Worm (Caenorhabditis elegans): ENCODE results near the gene C04B4.4.

Gene C04B4.4

DNA sequence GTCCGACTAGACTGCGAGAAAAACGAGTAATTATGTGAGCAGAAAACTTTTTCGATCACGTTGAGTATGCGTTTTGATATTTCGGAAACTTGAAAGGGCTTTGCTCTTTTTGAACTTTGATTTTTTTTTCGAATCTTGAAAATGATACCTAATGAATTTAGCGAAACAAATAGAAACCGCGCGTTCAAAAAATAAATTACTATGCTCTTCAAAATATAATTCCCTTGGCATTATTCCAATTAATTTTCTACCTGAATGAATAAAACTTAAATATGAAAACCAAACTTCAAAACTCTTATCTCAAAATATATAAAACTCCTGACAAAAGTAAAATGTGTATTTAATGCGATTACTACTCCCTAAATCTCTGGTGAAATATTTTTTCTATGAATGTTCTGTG lies 24.6 kb downstream of the C04B4.4 start, which contains the start of gene xtr-2:
TSS of gene xtr-2 (plus strand) at position 301 of the 400 bp plus-strand sequence.
- TF ChIP-seq unc-62 (GFP tag; optimal IDR thresholded peaks at IDR 0.05) (no peak), lin-32 (GFP tag; optimal IDR thresholded peaks at IDR 0.05) (no peak), mep-1 (tag; optimal IDR thresholded peaks at IDR 0.05) (no peak), ham-2 (GFP tag; optimal IDR thresholded peaks at IDR 0.05) (no peak), nhr-76 (tag; optimal IDR thresholded peaks at IDR 0.05) (no peak), ztf-11 (tag; optimal IDR thresholded peaks at IDR 0.05) (no peak), lin-13 (tag; optimal IDR thresholded peaks at IDR 0.05) (no peak), blmp-1 (tag; optimal IDR thresholded peaks at IDR 0.05) (no peak), hlh-1 (tag; optimal IDR thresholded peaks at IDR 0.05) (no peak), mls-2 (tag; optimal IDR thresholded peaks at IDR 0.05) (no peak)

DNA sequence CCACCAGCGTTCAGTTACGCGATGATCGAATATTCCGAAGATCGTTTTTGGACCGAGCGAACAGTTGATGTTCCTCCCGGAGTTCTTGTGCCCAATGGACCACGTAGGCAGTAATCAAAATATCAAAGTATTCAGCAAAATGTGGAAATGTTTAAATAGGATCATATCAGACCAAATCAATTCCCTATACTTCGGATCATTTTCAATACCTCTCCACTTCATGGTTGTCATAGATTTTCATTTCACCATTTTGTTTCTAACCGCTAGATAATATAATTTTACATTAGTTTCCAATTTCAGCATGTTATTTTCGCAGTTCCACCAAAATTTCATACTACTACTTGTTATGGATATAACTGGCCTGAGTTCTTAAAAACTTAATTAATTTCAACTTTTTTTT lies 26.9 kb downstream of the C04B4.4 start:
- TF ChIP-seq flh-1 (GFP tag; optimal IDR thresholded peaks at IDR 0.05) (no peak), snpc-4 (tag; optimal IDR thresholded peaks at IDR 0.05) (no peak), zip-8 (tag; optimal IDR thresholded peaks at IDR 0.05) (no peak), hlh-1 (tag; optimal IDR thresholded peaks at IDR 0.05) (no peak), ceh-43 (GFP tag; optimal IDR thresholded peaks at IDR 0.05) (no peak), ceh-83 (GFP tag; optimal IDR thresholded peaks at IDR 0.05) (no peak), ztf-11 (tag; optimal IDR thresholded peaks at IDR 0.05) (no peak), nhr-237 (tag; optimal IDR thresholded peaks at IDR 0.05) (no peak), lin-13 (tag; optimal IDR thresholded peaks at IDR 0.05) (no peak), ces-1 (GFP tag; optimal IDR thresholded peaks at IDR 0.05) (no peak), elt-1 (tag; optimal IDR thresholded peaks at IDR 0.05; ENCODE audit: borderline replicate concordance, insufficient read depth) (no peak), tbx-8 (GFP tag; optimal IDR thresholded peaks at IDR 0.05) (no peak), mab-5 (tag; optimal IDR thresholded peaks at IDR 0.05) (no peak), lsy-2 (tag; optimal IDR thresholded peaks at IDR 0.05) (no peak)

DNA sequence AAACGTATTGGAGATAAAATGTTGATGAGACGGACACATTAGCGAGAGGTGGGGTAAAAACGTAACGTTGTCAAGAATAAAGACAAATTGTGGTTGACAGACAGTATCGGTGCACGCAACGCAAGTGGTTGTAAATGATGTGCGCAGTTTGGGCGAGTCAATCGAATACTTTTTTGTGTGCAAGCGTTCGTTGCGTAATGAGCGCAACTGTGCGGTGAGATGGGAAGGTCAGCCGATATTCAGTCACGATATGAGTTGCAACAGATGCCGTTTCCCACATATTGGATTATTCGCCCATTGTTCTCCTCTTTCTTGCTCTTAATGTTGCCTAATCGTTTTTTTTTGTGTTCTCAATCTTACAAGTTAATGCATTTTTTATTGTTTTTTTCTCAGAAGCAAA lies 30.1 kb downstream of the C04B4.4 start, which contains the start of gene ceh-40:
TSS of gene ceh-40 (minus strand) at position 41 of the 400 bp plus-strand sequence.
- TF ChIP-seq bed-3 (GFP tag; optimal IDR thresholded peaks at IDR 0.05) (no peak), cnd-1 (tag; optimal IDR thresholded peaks at IDR 0.05) (peak; percentile 36), ceh-39 (tag; optimal IDR thresholded peaks at IDR 0.05) (peak; percentile 63), unc-39 (tag; optimal IDR thresholded peaks at IDR 0.05) (no peak), unc-62 (GFP tag; optimal IDR thresholded peaks at IDR 0.05) (peak; percentile 51), drap-1 (GFP tag; optimal IDR thresholded peaks at IDR 0.05) (no peak), ztf-11 (tag; optimal IDR thresholded peaks at IDR 0.05) (no peak), nhr-2 (tag; optimal IDR thresholded peaks at IDR 0.05) (peak; percentile 74), elt-1 (tag; optimal IDR thresholded peaks at IDR 0.05; ENCODE audit: borderline replicate concordance, insufficient read depth) (no peak), sem-2 (GFP tag; optimal IDR thresholded peaks at IDR 0.05) (no peak), zip-8 (tag; optimal IDR thresholded peaks at IDR 0.05) (peak; percentile 50), hlh-1 (tag; optimal IDR thresholded peaks at IDR 0.05) (no peak), mab-5 (tag; optimal IDR thresholded peaks at IDR 0.05) (no peak)

DNA sequence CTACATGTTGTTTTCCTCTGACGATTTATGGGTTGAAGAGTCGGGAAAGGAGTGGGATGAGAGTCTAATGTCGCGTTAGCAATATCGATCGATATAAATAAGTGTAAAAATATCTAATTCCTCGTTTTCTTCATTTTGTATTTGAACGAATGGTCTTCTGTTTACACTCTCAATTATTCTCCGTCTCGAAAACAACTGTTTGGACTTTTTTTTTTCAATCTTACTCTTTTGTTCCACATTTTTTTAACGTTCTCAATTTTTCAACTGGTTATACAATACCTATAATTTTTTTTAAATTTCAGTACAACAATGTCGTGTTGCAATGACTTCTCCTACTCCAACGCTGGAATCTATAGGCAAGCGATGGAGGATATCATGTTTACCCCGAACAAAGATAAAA lies 30.7 kb downstream of the C04B4.4 start, which contains the start of gene F17A2.13:
TSS of gene F17A2.13 (plus strand) at position 301 of the 400 bp plus-strand sequence.
- no peak for TF ChIP-seq snpc-4 (tag; optimal IDR thresholded peaks at IDR 0.05)
- no peak for TF ChIP-seq mep-1 (tag; optimal IDR thresholded peaks at IDR 0.05)
- TF ChIP-seq nhr-28 (tag; optimal IDR thresholded peaks at IDR 0.05): no peak
- TF ChIP-seq hlh-1 (tag; optimal IDR thresholded peaks at IDR 0.05): no peak
- TF ChIP-seq elt-3 (tag; optimal IDR thresholded peaks at IDR 0.05): no peak
- no peak for TF ChIP-seq ceh-83 (GFP tag; optimal IDR thresholded peaks at IDR 0.05)
- TF ChIP-seq elt-1 (tag; optimal IDR thresholded peaks at IDR 0.05; ENCODE audit: borderline replicate concordance, insufficient read depth): no peak
- TF ChIP-seq bed-3 (GFP tag; optimal IDR thresholded peaks at IDR 0.05): no peak
- TF ChIP-seq sem-2 (GFP tag; optimal IDR thresholded peaks at IDR 0.05): no peak
- TF ChIP-seq nhr-2 (tag; optimal IDR thresholded peaks at IDR 0.05): no peak
- no peak for TF ChIP-seq mls-2 (tag; optimal IDR thresholded peaks at IDR 0.05)
- no peak for TF ChIP-seq ces-1 (GFP tag; optimal IDR thresholded peaks at IDR 0.05)
- TF ChIP-seq tbx-8 (GFP tag; optimal IDR thresholded peaks at IDR 0.05): no peak
- no peak for TF ChIP-seq nhr-237 (tag; optimal IDR thresholded peaks at IDR 0.05)
- TF ChIP-seq flh-1 (GFP tag; optimal IDR thresholded peaks at IDR 0.05): no peak
- no peak for TF ChIP-seq lsy-2 (tag; optimal IDR thresholded peaks at IDR 0.05)
- TF ChIP-seq unc-120 (tag; optimal IDR thresholded peaks at IDR 0.05; ENCODE audit: poor library complexity, severe bottlenecking): no peak
- no peak for TF ChIP-seq nhr-12 (tag; optimal IDR thresholded peaks at IDR 0.05)
- TF ChIP-seq blmp-1 (tag; optimal IDR thresholded peaks at IDR 0.05): no peak
- TF ChIP-seq pha-4 (tag; optimal IDR thresholded peaks at IDR 0.05): no peak
